Comparison of ENCODE assay signal across 4 fruit fly cellular contexts in genomic region chr3R:21732901-21733300, dm6.
A peak's percentile ranks its signal among the peaks of the same experiment; 100 is the strongest.
TF ChIP-seq lines count a peak whose summit lies in the region.

No protein-coding gene starts in this region.

- no peak for TF ChIP-seq CTCF in whole organism, embryonic (GFP tag; optimal IDR thresholded peaks at IDR 0.05; lab: Kevin White, UChicago)

TF ChIP-seq in whole organism, embryonic, 481 proteins besides CTCF, POLR2A, EP300 and RAD21 (continues in another document):
- TF ChIP-seq tx (GFP tag; optimal IDR thresholded peaks at IDR 0.05; lab: Kevin White, UChicago): no peak
- no peak for TF ChIP-seq Pdp1 (GFP tag; optimal IDR thresholded peaks at IDR 0.05; lab: Kevin White, UChicago)
- TF ChIP-seq unpg (GFP tag; optimal IDR thresholded peaks at IDR 0.05; lab: Kevin White, UChicago): peak; percentile 2
- TF ChIP-seq zfh1 (GFP tag; IDR thresholded peaks at IDR 0.05; lab: Robert Waterston, UW): 0 out of 3 replicates have a peak, but pooled peaks have one; percentile 34
- TF ChIP-seq MTF-1 (GFP tag; optimal IDR thresholded peaks at IDR 0.05; lab: Kevin White, UChicago; ENCODE audit: borderline replicate concordance): no peak
- peak; percentile 24 for TF ChIP-seq dmrt99B (tag; optimal IDR thresholded peaks at IDR 0.05; lab: Kevin White, UChicago)
- no peak for TF ChIP-seq CG15269 (tag; optimal IDR thresholded peaks at IDR 0.05; lab: Kevin White, UChicago)
- no peak for TF ChIP-seq nau (GFP tag; optimal IDR thresholded peaks at IDR 0.05; lab: Kevin White, UChicago)
- TF ChIP-seq Xbp1 (GFP tag; optimal IDR thresholded peaks at IDR 0.05; lab: Kevin White, UChicago): peak; percentile 10
- TF ChIP-seq CG8290 (GFP tag; optimal IDR thresholded peaks at IDR 0.05; lab: Kevin White, UChicago): no peak
- TF ChIP-seq CG8290 (tag; optimal IDR thresholded peaks at IDR 0.05; lab: Kevin White, UChicago): no peak
- no peak for TF ChIP-seq CrebB (tag; optimal IDR thresholded peaks at IDR 0.05; lab: Kevin White, UChicago)
- peak; percentile 25; the same call in 1 of the 2 replicates for TF ChIP-seq CG10366 (GFP tag; IDR thresholded peaks at IDR 0.05; lab: Robert Waterston, UW)
- no peak for TF ChIP-seq Bgb (GFP tag; IDR thresholded peaks at IDR 0.05; lab: Robert Waterston, UW; ENCODE audit: partially characterized antibody)
- TF ChIP-seq sens (GFP tag; lab: Kevin White, UChicago): peak; percentile 69
- TF ChIP-seq CG12391 (tag; optimal IDR thresholded peaks at IDR 0.05; lab: Kevin White, UChicago): peak; percentile 1
- TF ChIP-seq CG18262 (tag; optimal IDR thresholded peaks at IDR 0.05; lab: Kevin White, UChicago): peak; percentile 10
- peak; percentile 62 for TF ChIP-seq Blimp-1 (GFP tag; optimal IDR thresholded peaks at IDR 0.05; lab: Kevin White, UChicago)
- peak; percentile 24 for TF ChIP-seq CG7839 (tag; optimal IDR thresholded peaks at IDR 0.05; lab: Kevin White, UChicago)
- TF ChIP-seq Xrp1 (GFP tag; IDR thresholded peaks at IDR 0.05; lab: Robert Waterston, UW): peak; percentile 49; the same call in 1 of the 2 replicates
- no peak for TF ChIP-seq CG6854 (GFP tag; optimal IDR thresholded peaks at IDR 0.05; lab: Kevin White, UChicago)
- TF ChIP-seq Ravus (GFP tag; IDR thresholded peaks at IDR 0.05; lab: Robert Waterston, UW): no peak

TF ChIP-seq in whole organism, prepupa, 60 proteins besides CTCF, POLR2A, EP300 and RAD21 (continues in another document):
- TF ChIP-seq Smox (GFP tag; optimal IDR thresholded peaks at IDR 0.05; lab: Kevin White, UChicago): peak; percentile 57
- peak; percentile 92 for TF ChIP-seq CG32006 (GFP tag; optimal IDR thresholded peaks at IDR 0.05; lab: Kevin White, UChicago)
- TF ChIP-seq net (GFP tag; optimal IDR thresholded peaks at IDR 0.05; lab: Kevin White, UChicago): peak; percentile 70
- peak; percentile 56 for TF ChIP-seq Hr39 (GFP tag; optimal IDR thresholded peaks at IDR 0.05; lab: Kevin White, UChicago)
- TF ChIP-seq CG9139 (GFP tag; optimal IDR thresholded peaks at IDR 0.05; lab: Kevin White, UChicago): no peak
- TF ChIP-seq ss (GFP tag; optimal IDR thresholded peaks at IDR 0.05; lab: Kevin White, UChicago): no peak
- peak; percentile 63 for TF ChIP-seq Hr38 (GFP tag; optimal IDR thresholded peaks at IDR 0.05; lab: Kevin White, UChicago)
- TF ChIP-seq acj6 (GFP tag; optimal IDR thresholded peaks at IDR 0.05; lab: Kevin White, UChicago): peak; percentile 70
- TF ChIP-seq achi (GFP tag; optimal IDR thresholded peaks at IDR 0.05; lab: Kevin White, UChicago): peak; percentile 78
- peak; percentile 51 for TF ChIP-seq Sox14 (GFP tag; optimal IDR thresholded peaks at IDR 0.05; lab: Kevin White, UChicago)
- TF ChIP-seq fkh (GFP tag; optimal IDR thresholded peaks at IDR 0.05; lab: Kevin White, UChicago): no peak
- TF ChIP-seq Eip75B (GFP tag; optimal IDR thresholded peaks at IDR 0.05; lab: Kevin White, UChicago): peak; percentile 54
- TF ChIP-seq salr (GFP tag; optimal IDR thresholded peaks at IDR 0.05; lab: Kevin White, UChicago): peak in 1 of 2 experiments; percentile 56
- peak; percentile 9 for TF ChIP-seq CG7368 (GFP tag; optimal IDR thresholded peaks at IDR 0.05; lab: Kevin White, UChicago)
- TF ChIP-seq esn (GFP tag; optimal IDR thresholded peaks at IDR 0.05; lab: Kevin White, UChicago): peak; percentile 57
- no peak for TF ChIP-seq CG6808 (GFP tag; optimal IDR thresholded peaks at IDR 0.05; lab: Kevin White, UChicago)
- TF ChIP-seq CG1621 (tag; optimal IDR thresholded peaks at IDR 0.05; lab: Kevin White, UChicago): no peak
- TF ChIP-seq CG10631 (GFP tag; optimal IDR thresholded peaks at IDR 0.05; lab: Kevin White, UChicago): peak; percentile 50
- no peak for TF ChIP-seq fd85E (GFP tag; optimal IDR thresholded peaks at IDR 0.05; lab: Kevin White, UChicago)
- peak; percentile 22 for TF ChIP-seq topi (GFP tag; optimal IDR thresholded peaks at IDR 0.05; lab: Kevin White, UChicago)
- TF ChIP-seq vri (GFP tag; optimal IDR thresholded peaks at IDR 0.05; lab: Kevin White, UChicago): peak; percentile 18
- TF ChIP-seq CG34406 (GFP tag; optimal IDR thresholded peaks at IDR 0.05; lab: Kevin White, UChicago): peak; percentile 60
- peak; percentile 74 for TF ChIP-seq dac (GFP tag; optimal IDR thresholded peaks at IDR 0.05; lab: Kevin White, UChicago)
- TF ChIP-seq Met (GFP tag; optimal IDR thresholded peaks at IDR 0.05; lab: Kevin White, UChicago): peak; percentile 59

TF ChIP-seq in whole organism, pupa, 21 proteins besides CTCF, POLR2A, EP300 and RAD21:
- TF ChIP-seq CG15710 (tag; optimal IDR thresholded peaks at IDR 0.05; lab: Kevin White, UChicago): peak; percentile 28
- peak; percentile 70 for TF ChIP-seq CG14655 (GFP tag; optimal IDR thresholded peaks at IDR 0.05; lab: Kevin White, UChicago)
- no peak for TF ChIP-seq D1 (tag; optimal IDR thresholded peaks at IDR 0.05; lab: Kevin White, UChicago)
- peak; percentile 64 for TF ChIP-seq CG8301 (tag; optimal IDR thresholded peaks at IDR 0.05; lab: Kevin White, UChicago)
- peak; percentile 49 for TF ChIP-seq Pif1B (GFP tag; optimal IDR thresholded peaks at IDR 0.05; lab: Kevin White, UChicago)
- peak; percentile 50 for TF ChIP-seq CG9948 (tag; optimal IDR thresholded peaks at IDR 0.05; lab: Kevin White, UChicago)
- TF ChIP-seq Ets98B (GFP tag; IDR thresholded peaks at IDR 0.05; lab: Robert Waterston, UW): peak; percentile 85
- TF ChIP-seq CG10348 (GFP tag; IDR thresholded peaks at IDR 0.05; lab: Robert Waterston, UW): peak; percentile 51
- TF ChIP-seq gl (tag; optimal IDR thresholded peaks at IDR 0.05; lab: Kevin White, UChicago): no peak
- TF ChIP-seq EcR (GFP tag; optimal IDR thresholded peaks at IDR 0.05; lab: Kevin White, UChicago): no peak
- TF ChIP-seq CG12605 (GFP tag; IDR thresholded peaks at IDR 0.05; lab: Robert Waterston, UW): peak; percentile 76
- peak; percentile 90 for TF ChIP-seq CG32121 (GFP tag; IDR thresholded peaks at IDR 0.05; lab: Robert Waterston, UW)
- TF ChIP-seq CG8159 (tag; optimal IDR thresholded peaks at IDR 0.05; lab: Kevin White, UChicago): peak; percentile 41
- TF ChIP-seq CG17806 (tag; optimal IDR thresholded peaks at IDR 0.05; lab: Kevin White, UChicago): peak; percentile 43
- no peak for TF ChIP-seq CG13204 (GFP tag; optimal IDR thresholded peaks at IDR 0.05; lab: Kevin White, UChicago)
- TF ChIP-seq Snoo (tag; optimal IDR thresholded peaks at IDR 0.05; lab: Kevin White, UChicago): peak; percentile 18
- TF ChIP-seq fd96Ca (GFP tag; IDR thresholded peaks at IDR 0.05; lab: Robert Waterston, UW): peak; percentile 74
- peak; percentile 72 for TF ChIP-seq rn (GFP tag; IDR thresholded peaks at IDR 0.05; lab: Robert Waterston, UW)
- peak; percentile 18 for TF ChIP-seq Pif1A (GFP tag; optimal IDR thresholded peaks at IDR 0.05; lab: Kevin White, UChicago)
- peak; percentile 36 for TF ChIP-seq CG34367 (tag; optimal IDR thresholded peaks at IDR 0.05; lab: Kevin White, UChicago)
- peak; percentile 78 for TF ChIP-seq CG4496 (GFP tag; IDR thresholded peaks at IDR 0.05; lab: Robert Waterston, UW)

TF ChIP-seq in whole organism, wandering third instar larva, 38 proteins besides CTCF, POLR2A, EP300 and RAD21:
- peak in 1 of 2 experiments; percentile 32 for TF ChIP-seq foxo (GFP tag; optimal IDR thresholded peaks at IDR 0.05; lab: Kevin White, UChicago)
- no peak for TF ChIP-seq Dif (GFP tag; optimal IDR thresholded peaks at IDR 0.05; lab: Kevin White, UChicago; ENCODE audit: partially characterized antibody)
- peak; percentile 29 for TF ChIP-seq rgr (GFP tag; optimal IDR thresholded peaks at IDR 0.05; lab: Kevin White, UChicago)
- TF ChIP-seq Sp1 (GFP tag; optimal IDR thresholded peaks at IDR 0.05; lab: Kevin White, UChicago): peak; percentile 22
- TF ChIP-seq CG9705 (GFP tag; optimal IDR thresholded peaks at IDR 0.05; lab: Kevin White, UChicago): no peak
- no peak for TF ChIP-seq Mio (GFP tag; optimal IDR thresholded peaks at IDR 0.05; lab: Kevin White, UChicago)
- TF ChIP-seq br (GFP tag; optimal IDR thresholded peaks at IDR 0.05; lab: Kevin White, UChicago): peak; percentile 16
- TF ChIP-seq fru (GFP tag; optimal IDR thresholded peaks at IDR 0.05; lab: Kevin White, UChicago): no peak
- no peak for TF ChIP-seq brk (GFP tag; optimal IDR thresholded peaks at IDR 0.05; lab: Kevin White, UChicago)
- TF ChIP-seq Hr78 (GFP tag; optimal IDR thresholded peaks at IDR 0.05; lab: Kevin White, UChicago): no peak
- TF ChIP-seq N (GFP tag; optimal IDR thresholded peaks at IDR 0.05; lab: Kevin White, UChicago): no peak
- TF ChIP-seq pan (optimal IDR thresholded peaks at IDR 0.05; lab: Kevin White, UChicago): no peak
- no peak for TF ChIP-seq sage (GFP tag; optimal IDR thresholded peaks at IDR 0.05; lab: Kevin White, UChicago)
- TF ChIP-seq woc (GFP tag; optimal IDR thresholded peaks at IDR 0.05; lab: Kevin White, UChicago): no peak
- peak; percentile 30 for TF ChIP-seq HLH106 (tag; optimal IDR thresholded peaks at IDR 0.05; lab: Kevin White, UChicago)
- peak; percentile 48 for TF ChIP-seq h (GFP tag; optimal IDR thresholded peaks at IDR 0.05; lab: Kevin White, UChicago)
- TF ChIP-seq Hnf4 (GFP tag; optimal IDR thresholded peaks at IDR 0.05; lab: Kevin White, UChicago): peak; percentile 7
- peak; percentile 2 for TF ChIP-seq OdsH (GFP tag; optimal IDR thresholded peaks at IDR 0.05; lab: Kevin White, UChicago)
- TF ChIP-seq CG32264 (GFP tag; optimal IDR thresholded peaks at IDR 0.05; lab: Kevin White, UChicago): no peak
- peak; percentile 40 for TF ChIP-seq ey (GFP tag; optimal IDR thresholded peaks at IDR 0.05; lab: Kevin White, UChicago)

Comparison
In these comparisons a context has a peak if more than half of its experiments do, and no peak if none do; other contexts are left out.
1. Of the 7 proteins assayed by ChIP-seq in both whole organism, embryonic and whole organism, prepupa: peak only in whole organism, embryonic: Blimp-1; only in whole organism, prepupa: Gug, Hr39 and Lpt; in both: Sox102F; in neither: 2.